Worm (Caenorhabditis elegans) whole organism, late embryonic: ENCODE results near the gene asm-3.

ENCODE experiments used
- C38D4.7 ChIP-seq: fragments of 200-800 bp; sonication (Bioruptor generic); optimal IDR thresholded peaks from 2 replicates; lab custom pipeline; 2018; ENCODE audit warnings: mild to moderate bottlenecking, missing genetic modification characterization, moderate library complexity, missing compliant biosample characterization
- T23F11.4 ChIP-seq: fragments of 200-800 bp; sonication (Bioruptor generic); optimal IDR thresholded peaks from 2 replicates; lab custom pipeline; 2018; ENCODE audit warnings: mild to moderate bottlenecking, missing genetic modification characterization, missing compliant biosample characterization
- ahr-1 ChIP-seq: sonication (generic microtip); optimal IDR thresholded peaks from 2 replicates; lab custom pipeline; 2016; ENCODE audit warnings: missing genetic modification characterization, missing compliant biosample characterization
- ceh-24 ChIP-seq: sonication (generic microtip); optimal IDR thresholded peaks from 2 replicates; lab custom pipeline; 2016; ENCODE audit warnings: mild to moderate bottlenecking, missing genetic modification characterization, missing compliant biosample characterization
- ceh-34 ChIP-seq: sonication (generic microtip); optimal IDR thresholded peaks from 2 replicates; lab custom pipeline; 2016; ENCODE audit warnings: mild to moderate bottlenecking, missing genetic modification characterization, missing compliant biosample characterization
- ceh-45 ChIP-seq: fragments of 200-800 bp; sonication (Bioruptor generic); IDR thresholded peaks from 2 replicates; pipeline ENCODE4 v1.3.6; 2022; ENCODE audit warnings: missing genetic modification reagents, missing genetic modification characterization, missing compliant biosample characterization
- ceh-48 ChIP-seq: sonication (generic microtip); optimal IDR thresholded peaks from 2 replicates; lab custom pipeline; 2016; ENCODE audit warnings: missing genetic modification characterization, inconsistent platforms, missing compliant biosample characterization
- ceh-6 ChIP-seq: fragments of 200-800 bp; sonication (Bioruptor generic); optimal IDR thresholded peaks from 2 replicates; lab custom pipeline; 2018; ENCODE audit warnings: mild to moderate bottlenecking, missing genetic modification characterization, missing compliant biosample characterization
- dve-1 ChIP-seq: sonication (generic microtip); optimal IDR thresholded peaks from 2 replicates; lab custom pipeline; 2017; ENCODE audit warnings: antibody characterized with exemption, mild to moderate bottlenecking, missing genetic modification characterization, missing compliant biosample characterization
- ets-4 ChIP-seq: sonication (generic microtip); optimal IDR thresholded peaks from 2 replicates; lab custom pipeline; 2016; ENCODE audit warnings: missing genetic modification characterization, missing compliant biosample characterization
- fkh-10 ChIP-seq: fragments of 150-350 bp; optimal IDR thresholded peaks from 2 replicates; lab custom pipeline; 2014; ENCODE audit warnings: missing biosample characterization, missing genetic modification reagents, missing genetic modification characterization
- fkh-6 ChIP-seq: sonication (generic microtip); optimal IDR thresholded peaks from 2 replicates; lab custom pipeline; 2016; ENCODE audit warnings: missing genetic modification characterization, missing compliant biosample characterization
- hlh-15 ChIP-seq: sonication (generic microtip); optimal IDR thresholded peaks from 2 replicates; lab custom pipeline; 2016; ENCODE audit warnings: missing genetic modification characterization, missing compliant biosample characterization
- hlh-30 ChIP-seq: sonication (generic microtip); optimal IDR thresholded peaks from 2 replicates; lab custom pipeline; 2017; ENCODE audit warnings: antibody characterized with exemption, missing genetic modification characterization, missing compliant biosample characterization; ENCODE audit not compliant: insufficient read depth
- hlh-6 ChIP-seq: sonication (generic microtip); optimal IDR thresholded peaks from 2 replicates; lab custom pipeline; 2016; ENCODE audit warnings: missing genotype, missing genetic modification characterization, missing compliant biosample characterization
- lim-6 ChIP-seq: sonication (generic microtip); optimal IDR thresholded peaks from 2 replicates; lab custom pipeline; 2016; ENCODE audit warnings: missing genetic modification characterization, missing compliant biosample characterization
- lin-11 ChIP-seq: fragments of 200-800 bp; sonication (Bioruptor generic); optimal IDR thresholded peaks from 2 replicates; lab custom pipeline; 2018; ENCODE audit warnings: mild to moderate bottlenecking, missing genetic modification characterization, missing compliant biosample characterization
- madf-2 ChIP-seq: sonication (generic microtip); optimal IDR thresholded peaks from 2 replicates; lab custom pipeline; 2017; ENCODE audit warnings: missing genetic modification characterization, missing compliant biosample characterization
- nfya-1 ChIP-seq: sonication (generic microtip); optimal IDR thresholded peaks from 2 replicates; lab custom pipeline; 2017; ENCODE audit warnings: missing genetic modification characterization, mild to moderate bottlenecking, missing compliant biosample characterization, antibody characterized with exemption, moderate library complexity
- npax-4 ChIP-seq: sonication (generic microtip); optimal IDR thresholded peaks from 2 replicates; lab custom pipeline; 2016; ENCODE audit warnings: missing genetic modification characterization, missing compliant biosample characterization
- pax-1 ChIP-seq: fragments of 150-350 bp; optimal IDR thresholded peaks from 2 replicates; lab custom pipeline; 2014; ENCODE audit warnings: missing biosample characterization, missing genetic modification characterization
- pqm-1 ChIP-seq: sonication (generic microtip); optimal IDR thresholded peaks from 2 replicates; lab custom pipeline; 2016; ENCODE audit warnings: missing genetic modification characterization, missing compliant biosample characterization
- ref-2 ChIP-seq: sonication (generic microtip); optimal IDR thresholded peaks from 2 replicates; lab custom pipeline; 2016; ENCODE audit warnings: missing genetic modification characterization, missing compliant biosample characterization
- rnt-1 ChIP-seq: sonication (generic microtip); optimal IDR thresholded peaks from 2 replicates; lab custom pipeline; 2016; ENCODE audit warnings: missing genetic modification characterization, missing compliant biosample characterization
- sdc-2 ChIP-seq: sonication (generic microtip); optimal IDR thresholded peaks from 2 replicates; lab custom pipeline; 2016; ENCODE audit warnings: missing genotype, missing genetic modification characterization, missing compliant biosample characterization
- sox-4 ChIP-seq: sonication (generic microtip); optimal IDR thresholded peaks from 2 replicates; lab custom pipeline; 2017; ENCODE audit warnings: mild to moderate bottlenecking, missing genetic modification characterization, inconsistent platforms, missing compliant biosample characterization
- syd-9 ChIP-seq: sonication (generic microtip); optimal IDR thresholded peaks from 2 replicates; lab custom pipeline; 2016; ENCODE audit warnings: mild to moderate bottlenecking, missing genetic modification characterization, moderate library complexity, missing compliant biosample characterization
- ttx-3 ChIP-seq: sonication (generic microtip); optimal IDR thresholded peaks from 2 replicates; lab custom pipeline; 2016; ENCODE audit warnings: missing genetic modification reagents, missing genetic modification characterization, missing compliant biosample characterization
- unc-42 ChIP-seq: sonication (generic microtip); optimal IDR thresholded peaks from 2 replicates; lab custom pipeline; 2016; ENCODE audit warnings: missing genotype, missing genetic modification characterization, missing compliant biosample characterization
- unc-55 ChIP-seq: sonication (generic microtip); optimal IDR thresholded peaks from 2 replicates; lab custom pipeline; 2017; ENCODE audit warnings: missing biosample characterization, missing genetic modification reagents, missing genetic modification characterization
- zip-5 ChIP-seq: sonication (generic microtip); optimal IDR thresholded peaks from 2 replicates; lab custom pipeline; 2016; ENCODE audit warnings: missing genetic modification characterization, missing compliant biosample characterization

Gene asm-3

DNA sequence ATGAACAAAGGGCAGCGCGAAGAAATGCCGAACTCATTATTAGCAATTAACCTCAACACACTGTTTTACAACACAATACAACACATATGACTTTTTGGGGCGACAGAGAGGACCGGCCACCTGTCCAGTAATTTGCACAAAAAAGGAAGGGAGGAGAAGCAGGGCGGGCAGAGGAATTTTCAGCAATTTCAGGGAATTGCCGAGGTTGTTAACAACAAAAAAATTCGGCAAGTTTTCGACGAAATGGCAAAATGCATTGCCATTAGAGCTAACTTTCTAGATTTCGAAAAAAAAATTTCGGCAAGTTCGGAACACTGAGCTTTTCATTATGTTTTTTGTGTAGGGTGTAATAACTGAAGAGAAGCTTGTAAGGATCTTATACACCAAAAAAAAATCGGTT lies 40.4 kb upstream of the asm-3 start:
- TF ChIP-seq sox-4 (tag; lab: Kevin White, UChicago) (no peak), zip-5 (no peak), T23F11.4 (GFP tag; lab: Kevin White, UChicago) (no peak)

DNA sequence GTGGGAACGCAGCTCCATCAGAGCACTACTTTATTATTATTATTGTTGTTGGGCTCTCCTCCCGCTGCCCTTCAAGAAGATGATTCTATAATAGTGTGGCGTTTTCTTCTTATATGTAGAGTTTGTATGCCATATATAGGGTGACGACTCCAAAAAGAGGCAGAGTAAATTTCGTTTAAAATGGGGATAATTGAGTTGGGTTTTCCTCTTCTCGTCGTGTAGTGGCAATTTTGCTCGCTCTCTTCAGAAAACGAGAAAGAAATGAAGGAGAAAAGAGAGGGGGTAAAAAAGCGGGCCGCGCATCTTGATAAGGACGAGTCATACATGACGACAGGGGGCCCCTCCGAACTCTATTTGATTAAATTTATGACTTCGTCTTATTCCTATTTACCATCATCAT lies 39.8 kb upstream of the asm-3 start:
- TF ChIP-seq pqm-1 (tag; lab: Kevin White, UChicago) (no peak), unc-42 (peak; percentile 96), lim-6 (no peak), ceh-34 (tag; lab: Kevin White, UChicago) (no peak), lin-11 (tag; lab: Kevin White, UChicago) (no peak), C38D4.7 (GFP tag; lab: Kevin White, UChicago) (no peak), ahr-1 (tag; lab: Kevin White, UChicago) (no peak)

DNA sequence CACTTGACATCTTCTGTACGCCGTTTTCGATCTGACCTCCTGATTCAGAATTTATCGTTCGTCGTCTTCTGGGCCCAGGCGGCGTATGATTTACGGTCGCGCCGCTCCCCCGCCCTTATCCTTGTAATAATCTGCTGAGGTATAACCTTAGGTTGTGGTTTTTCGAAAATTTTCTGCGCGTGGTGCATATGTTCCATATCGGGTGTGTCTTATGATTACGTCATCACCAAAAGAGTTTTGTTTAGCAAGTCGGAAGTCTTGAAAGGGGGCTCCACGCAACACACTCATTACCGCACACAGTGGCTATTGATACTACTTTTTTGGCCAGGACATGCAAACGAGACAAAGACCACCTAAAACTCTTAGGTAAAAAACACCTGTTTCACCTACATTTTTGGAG lies 37.2 kb upstream of the asm-3 start:
- no peak for TF ChIP-seq ceh-24 (tag; lab: Kevin White, UChicago)
- no peak for TF ChIP-seq lim-6
- TF ChIP-seq fkh-6 (tag; lab: Kevin White, UChicago) = no peak
- no peak for TF ChIP-seq ets-4 (tag; lab: Kevin White, UChicago)
- no peak for TF ChIP-seq unc-42
- TF ChIP-seq ceh-48 (tag; lab: Kevin White, UChicago) = no peak
- TF ChIP-seq syd-9 (tag; lab: Kevin White, UChicago) = no peak
- TF ChIP-seq hlh-6 (tag; lab: Kevin White, UChicago) = no peak
- TF ChIP-seq madf-2 (tag; lab: Kevin White, UChicago) = no peak
- TF ChIP-seq hlh-15 (tag; lab: Kevin White, UChicago) = no peak
- no peak for TF ChIP-seq rnt-1 (tag; lab: Kevin White, UChicago)
- no peak for TF ChIP-seq ceh-6 (GFP tag; lab: Kevin White, UChicago)
- TF ChIP-seq sdc-2 (tag; lab: Kevin White, UChicago) = no peak
- TF ChIP-seq fkh-10 (GFP tag; lab: Kevin White, UChicago) = no peak
- TF ChIP-seq ceh-34 (tag; lab: Kevin White, UChicago) = no peak

DNA sequence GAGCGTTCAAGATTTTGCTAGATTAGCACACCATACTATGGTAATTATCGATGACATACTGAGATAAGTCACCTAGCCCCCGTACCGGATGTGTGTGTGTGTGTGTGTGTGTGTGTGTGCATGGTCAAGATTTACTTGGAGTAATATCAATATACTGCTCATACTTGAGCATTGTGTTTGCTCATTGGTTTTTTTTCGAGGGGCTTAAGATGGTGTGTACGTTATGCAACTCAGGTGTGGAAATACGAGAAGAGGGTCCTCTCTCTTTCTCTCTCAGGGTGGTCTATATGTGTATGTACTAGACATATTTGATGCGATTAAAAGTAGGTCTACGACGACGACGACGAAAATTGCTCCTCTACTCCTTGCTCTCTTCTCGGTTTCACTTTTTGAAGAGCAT lies 36.7 kb upstream of the asm-3 start:
- TF ChIP-seq ttx-3 (tag; lab: Kevin White, UChicago) (no peak), npax-4 (tag; lab: Kevin White, UChicago) (no peak), ceh-45 (GFP tag; lab: Robert Waterston, UW) (no peak), pax-1 (tag; lab: Kevin White, UChicago) (no peak), ceh-34 (tag; lab: Kevin White, UChicago) (peak; percentile 9), nfya-1 (no peak)

DNA sequence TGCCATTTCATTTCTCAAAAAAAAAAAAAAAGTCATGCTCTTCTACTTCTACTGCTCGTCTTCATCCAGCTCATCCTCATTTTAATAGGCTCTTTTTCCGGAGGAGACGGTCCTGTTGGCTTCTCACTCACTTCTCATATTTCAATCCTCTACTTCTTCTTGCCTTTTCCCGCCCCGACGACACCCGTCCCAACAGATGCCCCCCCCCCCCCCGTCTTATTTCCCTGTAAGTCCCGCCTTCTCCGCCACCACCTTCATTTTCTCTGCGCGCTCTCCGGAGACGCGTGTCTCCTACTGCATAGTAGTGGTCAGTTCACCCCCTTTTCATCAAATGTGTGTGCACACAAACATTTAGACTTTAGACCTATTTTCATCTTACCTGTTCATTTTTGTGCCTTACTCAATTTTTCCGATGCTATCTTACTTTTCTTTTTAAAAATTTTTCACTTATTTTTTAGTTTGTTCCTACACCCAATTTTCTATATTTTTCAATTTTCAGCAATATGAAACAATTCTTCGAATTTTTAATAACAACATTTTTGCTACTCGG lies 35.2 kb upstream of the asm-3 start, which contains the start of gene efn-4:
efn-4 (plus strand) TSS at position 500 of the 550 bp plus-strand sequence.
- TF ChIP-seq ref-2 (tag; lab: Kevin White, UChicago) = no peak

DNA sequence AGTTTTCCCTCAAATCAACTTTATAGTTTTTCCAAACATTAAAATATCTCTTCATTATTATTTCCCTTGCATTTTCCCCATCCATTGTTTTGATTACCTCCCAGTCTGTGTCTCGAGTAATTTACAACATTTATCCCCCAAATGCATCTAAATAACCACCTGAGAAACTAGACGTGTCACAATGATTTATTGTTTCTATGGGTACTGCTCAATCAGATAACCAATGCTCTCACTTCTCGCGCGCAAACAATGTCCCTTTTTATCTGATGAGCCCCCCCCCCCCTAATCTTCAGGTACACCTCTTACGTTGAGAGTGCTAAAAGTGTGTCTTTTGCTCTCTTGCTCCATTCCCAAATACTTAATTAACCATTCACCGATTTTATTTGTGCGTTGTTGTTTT lies 30.4 kb upstream of the asm-3 start:
- TF ChIP-seq ttx-3 (tag; lab: Kevin White, UChicago) (no peak), dve-1 (tag; lab: Kevin White, UChicago) (no peak), hlh-30 (no peak), unc-55 (GFP tag; lab: Kevin White, UChicago) (peak; percentile 38)
